Fruit fly (Drosophila melanogaster): Measurements from ENCODE around the gene CG42675.

dm6 chr3R:5771614-5772202 is 41.7 kb upstream of the CG42675 start:
- TF ChIP-seq CG4496 (GFP tag; IDR thresholded peaks at IDR 0.05) (0 out of 3 replicates have a peak, but pooled peaks have one; percentile 39), CG15710 (tag; optimal IDR thresholded peaks at IDR 0.05) (no peak)
